Fruit fly (Drosophila melanogaster) whole organism, embryonic: Measurements from ENCODE around the gene Tcs4.

Experiments used
- Bdp1 ChIP-seq: fragments of 200-800 bp; sonication (Bioruptor generic); optimal IDR thresholded peaks from 3 replicates; lab custom pipeline; 2016; ENCODE audit warnings: missing biosample characterization, missing genetic modification characterization
- Bteb2 ChIP-seq: fragments of 200-800 bp; sonication (Bioruptor generic); optimal IDR thresholded peaks from 2 replicates; lab custom pipeline; 2016; ENCODE audit warnings: missing biosample characterization, missing genetic modification characterization
- CG1024 ChIP-seq: fragments of 200-800 bp; sonication (Bioruptor generic); IDR thresholded peaks from 2 replicates; pipeline ENCODE4 v1.3.6; 2022; ENCODE audit warnings: missing biosample characterization, missing genetic modification characterization
- CG10959 ChIP-seq: fragments of 200-800 bp; sonication (Bioruptor generic); IDR thresholded peaks from 2 replicates; pipeline ENCODE4 v1.3.6; 2022; ENCODE audit warnings: missing biosample characterization, missing genetic modification characterization
- CG14860 ChIP-seq: fragments of 200-800 bp; sonication (Bioruptor generic); IDR thresholded peaks from 3 replicates; pipeline ENCODE4 v1.3.6; 2022; ENCODE audit warnings: missing biosample characterization, missing genetic modification characterization; ENCODE audit not compliant: partially characterized antibody
- CG15011 ChIP-seq: fragments of 200-800 bp; sonication (Bioruptor generic); optimal IDR thresholded peaks from 3 replicates; lab custom pipeline; 2018; ENCODE audit warnings: missing biosample characterization, mild to moderate bottlenecking, missing genetic modification characterization
- CG15514 ChIP-seq: fragments of 200-800 bp; sonication (Bioruptor generic); optimal IDR thresholded peaks from 3 replicates; lab custom pipeline; 2017; ENCODE audit warnings: missing biosample characterization, missing genetic modification characterization, mild to moderate bottlenecking, moderate library complexity, missing genetic modification reagents
- CG17359 ChIP-seq: fragments of 200-800 bp; sonication (Bioruptor generic); optimal IDR thresholded peaks from 3 replicates; lab custom pipeline; 2018; ENCODE audit warnings: missing biosample characterization, mild to moderate bottlenecking, missing genetic modification characterization, moderate library complexity
- CG17385 ChIP-seq: fragments of 200-800 bp; sonication (Bioruptor generic); optimal IDR thresholded peaks from 3 replicates; lab custom pipeline; 2018; ENCODE audit warnings: missing biosample characterization, mild to moderate bottlenecking, missing genetic modification characterization
- CG18764 ChIP-seq: fragments of 200-800 bp; sonication (Bioruptor generic); optimal IDR thresholded peaks from 3 replicates; lab custom pipeline; 2016; ENCODE audit warnings: missing biosample characterization, missing genetic modification characterization
- CG2712 ChIP-seq: fragments of 200-800 bp; optimal IDR thresholded peaks from 3 replicates; lab custom pipeline; 2019; ENCODE audit warnings: missing biosample characterization, mild to moderate bottlenecking, missing genetic modification characterization, moderate library complexity
- CG30403 ChIP-seq: fragments of 200-800 bp; sonication (Bioruptor generic); optimal IDR thresholded peaks from 3 replicates; lab custom pipeline; 2016; ENCODE audit warnings: missing biosample characterization, missing genetic modification characterization
- CG32772 ChIP-seq: fragments of 200-800 bp; sonication (Bioruptor generic); IDR thresholded peaks from 2 replicates; pipeline ENCODE4 v1.3.6; 2022; ENCODE audit warnings: missing biosample characterization, missing genetic modification characterization
- CG6689 ChIP-seq: fragments of 200-800 bp; sonication (Bioruptor generic); IDR thresholded peaks from 2 replicates; pipeline ENCODE4 v1.3.6; 2022; ENCODE audit warnings: missing biosample characterization, missing genetic modification characterization
- CG9437 ChIP-seq: fragments of 200-800 bp; sonication (Bioruptor generic); optimal IDR thresholded peaks from 2 replicates; lab custom pipeline; 2018; ENCODE audit warnings: missing biosample characterization, mild to moderate bottlenecking, missing genetic modification characterization
- CrebB ChIP-seq: fragments of 200-800 bp; sonication (Bioruptor generic); optimal IDR thresholded peaks from 3 replicates; lab custom pipeline; 2018; ENCODE audit warnings: missing biosample characterization, mild to moderate bottlenecking, missing genetic modification characterization
- D ChIP-seq, 2 experiments: fragments of 200-800 bp in 1 of 2; fragments of >200 bp in 1 of 2; sonication (Bioruptor generic) in 1 of 2; optimal IDR thresholded peaks; 2 replicates in 1 of 2; 3 replicates in 1 of 2; lab custom pipeline; 2017; ENCODE audit warnings: mild to moderate bottlenecking in 1 of 2, missing biosample characterization in 1 of 2, missing genetic modification characterization in 1 of 2, missing genetic modification reagents in 1 of 2
- Dbx ChIP-seq: fragments of 200-800 bp; sonication (Bioruptor generic); IDR thresholded peaks from 3 replicates; pipeline ENCODE4 v1.3.6; 2022; ENCODE audit warnings: missing biosample characterization, missing genetic modification characterization
- ERR ChIP-seq: fragments of 200-800 bp; sonication (Bioruptor generic); optimal IDR thresholded peaks from 2 replicates; lab custom pipeline; 2016; ENCODE audit warnings: missing biosample characterization, missing genetic modification characterization
- HLHmδ ChIP-seq: fragments of 200-800 bp; sonication (Bioruptor generic); optimal IDR thresholded peaks from 2 replicates; lab custom pipeline; 2018; ENCODE audit warnings: missing biosample characterization, mild to moderate bottlenecking, missing genetic modification characterization, moderate library complexity
- Hmx ChIP-seq: fragments of 200-800 bp; sonication (Bioruptor generic); optimal IDR thresholded peaks from 2 replicates; lab custom pipeline; 2016; ENCODE audit warnings: missing biosample characterization, missing genetic modification characterization
- Med ChIP-seq: fragments of 200-800 bp; sonication (Bioruptor generic); peaks from one replicate; lab custom pipeline; 2016; ENCODE audit warnings: missing biosample characterization, missing genetic modification characterization, mild to moderate bottlenecking, inconsistent platforms, moderate library complexity
- Mrtf ChIP-seq: fragments of 200-800 bp; sonication (Bioruptor generic); IDR thresholded peaks from 3 replicates; pipeline ENCODE4 v1.3.6; 2022; ENCODE audit warnings: missing biosample characterization, missing genetic modification characterization
- Nf-YC ChIP-seq: fragments of 200-800 bp; optimal IDR thresholded peaks from 3 replicates; lab custom pipeline; 2019; ENCODE audit warnings: missing biosample characterization, mild to moderate bottlenecking, missing genetic modification characterization, moderate library complexity
- PHDP ChIP-seq: fragments of 200-800 bp; sonication (Bioruptor generic); optimal IDR thresholded peaks from 3 replicates; lab custom pipeline; 2018; ENCODE audit warnings: missing biosample characterization, mild to moderate bottlenecking, missing genetic modification characterization, moderate library complexity
- ap ChIP-seq: fragments of 200-800 bp; sonication (Bioruptor generic); IDR thresholded peaks from 2 replicates; pipeline ENCODE4 v1.3.6; 2022; ENCODE audit warnings: missing biosample characterization, missing genetic modification characterization
- ase ChIP-seq: fragments of 200-800 bp; sonication (Bioruptor generic); IDR thresholded peaks from 3 replicates; pipeline ENCODE4 v1.3.6; 2022; ENCODE audit warnings: missing biosample characterization, missing genetic modification characterization
- chm ChIP-seq: fragments of 200-800 bp; sonication (Bioruptor generic); IDR thresholded peaks from 2 replicates; pipeline ENCODE4 v1.3.6; 2022; ENCODE audit warnings: missing biosample characterization, missing genetic modification characterization
- corto ChIP-seq: fragments of 200-800 bp; sonication (Bioruptor generic); optimal IDR thresholded peaks from 2 replicates; lab custom pipeline; 2016; ENCODE audit warnings: missing biosample characterization, mild to moderate bottlenecking, missing genetic modification characterization, moderate library complexity
- dimm ChIP-seq: fragments of 200-800 bp; sonication (Bioruptor generic); IDR thresholded peaks from 2 replicates; pipeline ENCODE4 v1.3.6; 2022; ENCODE audit warnings: missing biosample characterization, missing genetic modification characterization
- dpn ChIP-seq, 2 experiments: fragments of 200-800 bp; sonication (Bioruptor generic); optimal IDR thresholded peaks; 3 replicates each; lab custom pipeline; 2016; ENCODE audit warnings: missing biosample characterization in 2 of 2, missing genetic modification characterization in 2 of 2
- dysf ChIP-seq: fragments of 200-800 bp; sonication (Bioruptor generic); IDR thresholded peaks from 3 replicates; pipeline ENCODE4 v1.3.6; 2022; ENCODE audit warnings: missing biosample characterization, missing genetic modification characterization
- ems ChIP-seq: fragments of 200-800 bp; sonication (Bioruptor generic); optimal IDR thresholded peaks from 3 replicates; lab custom pipeline; 2016; ENCODE audit warnings: missing biosample characterization, missing genetic modification characterization
- exex ChIP-seq: fragments of 200-800 bp; sonication (Bioruptor generic); optimal IDR thresholded peaks from 4 replicates; lab custom pipeline; 2018; ENCODE audit warnings: missing biosample characterization, mild to moderate bottlenecking, missing genetic modification characterization, moderate library complexity
- eyg ChIP-seq: fragments of 200-800 bp; sonication (Bioruptor generic); optimal IDR thresholded peaks from 3 replicates; lab custom pipeline; 2016; ENCODE audit warnings: missing biosample characterization, missing genetic modification characterization
- fd102C ChIP-seq: fragments of 200-800 bp; sonication (Bioruptor generic); optimal IDR thresholded peaks from 2 replicates; lab custom pipeline; 2018; ENCODE audit warnings: missing biosample characterization, mild to moderate bottlenecking, missing genetic modification characterization, moderate library complexity
- fd64A ChIP-seq: fragments of 200-800 bp; sonication (Bioruptor generic); optimal IDR thresholded peaks from 3 replicates; lab custom pipeline; 2018; ENCODE audit warnings: missing biosample characterization, mild to moderate bottlenecking, missing genetic modification characterization
- gcm ChIP-seq: fragments of 200-800 bp; sonication (Bioruptor generic); optimal IDR thresholded peaks from 2 replicates; lab custom pipeline; 2019; ENCODE audit warnings: missing biosample characterization, mild to moderate bottlenecking, missing genetic modification characterization, moderate library complexity
- jigr1 ChIP-seq: fragments of 200-800 bp; sonication (Bioruptor generic); IDR thresholded peaks from 3 replicates; pipeline ENCODE4 v1.3.6; 2022; ENCODE audit warnings: missing biosample characterization, missing genetic modification characterization
- kah ChIP-seq: fragments of 200-800 bp; sonication (Bioruptor generic); optimal IDR thresholded peaks from 2 replicates; lab custom pipeline; 2018; ENCODE audit warnings: missing biosample characterization, mild to moderate bottlenecking, missing genetic modification characterization
- ken ChIP-seq: fragments of 200-800 bp; sonication (Bioruptor generic); IDR thresholded peaks from 3 replicates; pipeline ENCODE4 v1.3.6; 2022; ENCODE audit warnings: missing biosample characterization, missing genetic modification characterization
- onecut ChIP-seq: fragments of 200-800 bp; sonication (Bioruptor generic); IDR thresholded peaks from 2 replicates; pipeline ENCODE4 v1.3.6; 2022; ENCODE audit warnings: missing biosample characterization, missing genetic modification characterization
- phol ChIP-seq: fragments of 200-800 bp; sonication (Bioruptor generic); optimal IDR thresholded peaks from 3 replicates; lab custom pipeline; 2018; ENCODE audit warnings: missing biosample characterization, mild to moderate bottlenecking, missing genetic modification characterization, moderate library complexity
- rib ChIP-seq: fragments of 200-800 bp; sonication (Bioruptor generic); IDR thresholded peaks from 2 replicates; pipeline ENCODE4 v1.3.6; 2022; ENCODE audit warnings: missing biosample characterization, missing genetic modification characterization
- sob ChIP-seq: fragments of 200-800 bp; sonication (Bioruptor generic); IDR thresholded peaks from 2 replicates; pipeline ENCODE4 v1.3.6; 2022; ENCODE audit warnings: missing biosample characterization, missing genetic modification characterization
- sug ChIP-seq: fragments of 200-800 bp; optimal IDR thresholded peaks from 2 replicates; lab custom pipeline; 2019; ENCODE audit warnings: missing biosample characterization, mild to moderate bottlenecking, missing genetic modification characterization, moderate library complexity
- tgo ChIP-seq: fragments of 200-800 bp; sonication (Bioruptor generic); IDR thresholded peaks from 3 replicates; pipeline ENCODE4 v1.3.6; 2022; ENCODE audit warnings: missing biosample characterization, missing genetic modification characterization
- trh ChIP-seq: fragments of 200-800 bp; sonication (Bioruptor generic); optimal IDR thresholded peaks from 2 replicates; lab custom pipeline; 2016; ENCODE audit warnings: missing biosample characterization, missing genetic modification characterization
- wdn ChIP-seq: fragments of 200-800 bp; sonication (Bioruptor generic); IDR thresholded peaks from 2 replicates; pipeline ENCODE4 v1.3.6; 2022; ENCODE audit warnings: missing biosample characterization, missing genetic modification characterization
- zen ChIP-seq: fragments of 200-800 bp; sonication (Bioruptor generic); optimal IDR thresholded peaks from 3 replicates; lab custom pipeline; 2018; ENCODE audit warnings: missing biosample characterization, mild to moderate bottlenecking, missing genetic modification characterization, moderate library complexity
- zfh2 ChIP-seq: fragments of 200-800 bp; sonication (Bioruptor generic); optimal IDR thresholded peaks from 2 replicates; lab custom pipeline; 2016; ENCODE audit warnings: missing biosample characterization, missing genetic modification characterization

Tcs4 gene

dm6 chrX:19668405-19668804, 33.1 kb downstream of the Tcs4 start (continued):
- peak; percentile 70 for TF ChIP-seq fd102C (GFP tag; lab: Kevin White, UChicago)
- peak; percentile 89 for TF ChIP-seq zen
- TF ChIP-seq onecut (GFP tag; lab: Robert Waterston, UW), result peak; percentile 96
- TF ChIP-seq corto (GFP tag; lab: Kevin White, UChicago), result peak; percentile 98
- TF ChIP-seq Dbx, result peak; percentile 89
- TF ChIP-seq rib, result peak; percentile 87
- peak; percentile 93 for TF ChIP-seq dimm
- TF ChIP-seq Bteb2, result peak; percentile 95
- no peak for TF ChIP-seq CG14860 (GFP tag; lab: Robert Waterston, UW)
- TF ChIP-seq tgo (GFP tag; lab: Robert Waterston, UW), result peak; percentile 92
- peak; percentile 98 for TF ChIP-seq zfh2 (GFP tag; lab: Kevin White, UChicago)
- peak; percentile 81 for TF ChIP-seq CG15514 (GFP tag; lab: Kevin White, UChicago)
- peak; percentile 95 for TF ChIP-seq sob
- peak; percentile 91 for TF ChIP-seq CG32772 (GFP tag; lab: Robert Waterston, UW)
- peak; percentile 94 for TF ChIP-seq CG6689 (GFP tag; lab: Robert Waterston, UW)
- peak; percentile 98 for TF ChIP-seq chm (GFP tag; lab: Robert Waterston, UW)
- peak; percentile 98 for TF ChIP-seq ERR (GFP tag; lab: Kevin White, UChicago)
- TF ChIP-seq Med (GFP tag; lab: Kevin White, UChicago), result peak; percentile 100
- TF ChIP-seq CG1024 (GFP tag; lab: Robert Waterston, UW), result peak; percentile 88
- peak; percentile 86 for TF ChIP-seq ase (GFP tag; lab: Robert Waterston, UW)
- TF ChIP-seq ems (GFP tag; lab: Kevin White, UChicago), result peak; percentile 97
- TF ChIP-seq CG17385, result peak; percentile 94
- peak; percentile 78 for TF ChIP-seq kah
- peak; percentile 64; the same call in 2 of the 3 replicates for TF ChIP-seq jigr1
- peak; percentile 94 for TF ChIP-seq CrebB (tag; lab: Kevin White, UChicago)
- no peak for TF ChIP-seq D (optimal IDR thresholded peaks at IDR 0.05; lab: Kevin White, UChicago)
- peak; percentile 90 for TF ChIP-seq D (GFP tag; optimal IDR thresholded peaks at IDR 0.05; lab: Kevin White, UChicago)
- peak; percentile 97 for TF ChIP-seq CG30403
- peak; percentile 93 for TF ChIP-seq CG17359 (tag; lab: Kevin White, UChicago)
- TF ChIP-seq exex (tag; lab: Kevin White, UChicago), result no peak
- TF ChIP-seq dysf (GFP tag; lab: Robert Waterston, UW), result peak; percentile 95
- peak; percentile 91 for TF ChIP-seq phol (tag; lab: Kevin White, UChicago)
- peak; percentile 82 for TF ChIP-seq CG15011 (GFP tag; lab: Kevin White, UChicago)
- TF ChIP-seq gcm (GFP tag; lab: Kevin White, UChicago), result peak; percentile 96
- TF ChIP-seq HLHmδ (GFP tag; lab: Kevin White, UChicago), result peak; percentile 44
- TF ChIP-seq fd64A (GFP tag; lab: Kevin White, UChicago), result peak; percentile 85
- TF ChIP-seq wdn (GFP tag; lab: Robert Waterston, UW), result peak; percentile 95
- peak; percentile 92 for TF ChIP-seq Bdp1 (GFP tag; lab: Kevin White, UChicago)
- peak; percentile 91 for TF ChIP-seq ap (GFP tag; lab: Robert Waterston, UW)
- TF ChIP-seq sug (tag; lab: Kevin White, UChicago), result peak; percentile 94
- TF ChIP-seq Mrtf (GFP tag; lab: Robert Waterston, UW), result peak; percentile 95
- peak; percentile 95 for TF ChIP-seq PHDP
- TF ChIP-seq ken (GFP tag; lab: Robert Waterston, UW), result peak; percentile 97
- TF ChIP-seq trh (GFP tag; lab: Kevin White, UChicago), result peak; percentile 93
- TF ChIP-seq dpn (GFP tag; optimal IDR thresholded peaks at IDR 0.05; lab: Kevin White, UChicago), result peak; percentile 98
- peak; percentile 95 for TF ChIP-seq CG2712 (tag; lab: Kevin White, UChicago)
- TF ChIP-seq Nf-YC (tag; lab: Kevin White, UChicago), result peak; percentile 72
- peak; percentile 97 for TF ChIP-seq CG10959
- no peak for TF ChIP-seq Hmx (GFP tag; lab: Kevin White, UChicago)
- TF ChIP-seq CG18764 (GFP tag; lab: Kevin White, UChicago), result peak; percentile 91
- TF ChIP-seq eyg (GFP tag; lab: Kevin White, UChicago), result peak; percentile 89
- TF ChIP-seq CG9437 (GFP tag; lab: Kevin White, UChicago), result peak; percentile 86
